Worm (Caenorhabditis elegans) whole organism, L4/young adult: ENCODE measurements around the gene mrpl-18.

Experiments used
- W03F9.2 ChIP-seq: fragments of 150-350 bp; optimal IDR thresholded peaks from 2 replicates; lab custom pipeline; 2014; ENCODE audit warnings: missing biosample characterization, missing genetic modification characterization
- dao-5 ChIP-seq: sonication (generic microtip); optimal IDR thresholded peaks from 2 replicates; lab custom pipeline; 2016; ENCODE audit warnings: missing genotype, missing genetic modification characterization, moderate library complexity, missing compliant biosample characterization
- him-1 ChIP-seq: sonication (generic microtip); optimal IDR thresholded peaks from 2 replicates; lab custom pipeline; 2016; ENCODE audit warnings: missing genotype, missing genetic modification reagents, missing genetic modification characterization, missing compliant biosample characterization

mrpl-18 gene

DNA sequence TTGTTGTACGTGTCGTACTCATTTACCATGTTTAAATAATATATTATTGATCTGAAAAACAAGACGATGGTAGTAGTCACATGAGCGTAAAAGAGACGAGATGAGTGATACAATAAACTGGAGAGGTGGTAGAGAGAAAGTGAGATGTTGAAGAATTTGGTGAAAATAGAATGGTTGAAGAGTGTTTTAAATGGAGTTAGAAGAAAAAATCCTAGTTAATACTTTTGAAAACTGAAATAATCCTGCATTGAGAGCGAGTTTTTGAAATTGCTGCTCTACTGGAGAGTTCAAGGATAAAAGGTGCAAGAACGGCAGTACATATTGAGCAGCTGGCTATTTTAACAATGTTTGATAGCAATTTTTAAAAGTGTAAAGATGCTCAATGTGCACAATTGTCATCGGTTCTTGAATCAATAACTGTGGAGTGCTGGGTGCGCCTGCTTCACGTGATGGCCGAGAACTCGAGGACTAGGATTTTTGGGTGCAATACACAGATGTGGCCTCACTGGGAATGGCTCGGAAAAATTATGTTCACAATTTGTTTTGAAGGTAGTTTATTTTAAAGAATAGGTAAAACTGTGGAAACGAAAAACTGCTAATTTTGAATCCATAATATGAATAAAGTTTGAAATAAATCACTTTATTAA lies 13.4 kb downstream of the mrpl-18 start, which contains the start of gene atg-13:
Gene atg-13, minus strand, starts transcription at position 51 of the 647 bp plus-strand sequence.
- TF ChIP-seq dao-5 (tag; lab: Kevin White, UChicago) (no peak), W03F9.2 (tag; lab: Kevin White, UChicago) (no peak)

DNA sequence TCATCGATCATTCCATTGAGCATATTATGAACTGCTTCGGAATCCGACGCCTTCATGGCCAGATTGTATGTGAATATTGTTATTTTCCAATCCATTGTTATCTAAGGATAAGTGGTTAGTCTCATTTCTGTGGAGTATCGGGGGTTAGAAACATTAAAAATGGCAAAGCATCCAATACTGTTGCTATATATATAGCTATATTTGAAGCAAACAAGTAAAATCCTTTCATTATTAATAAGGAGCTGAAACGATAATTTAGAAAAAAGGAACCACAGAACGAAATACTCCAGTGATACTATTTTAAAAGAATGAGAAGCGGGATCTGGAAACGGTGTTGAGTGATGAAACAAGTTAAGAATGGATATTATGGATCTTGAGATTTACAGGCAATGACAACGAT lies 16.4 kb downstream of the mrpl-18 start, which contains the start of gene inpp-5K:
Gene inpp-5K, minus strand, starts transcription at position 101 of the 400 bp plus-strand sequence.
- TF ChIP-seq dao-5 (tag; lab: Kevin White, UChicago), result no peak
- TF ChIP-seq W03F9.2 (tag; lab: Kevin White, UChicago), result no peak
- TF ChIP-seq him-1 (tag; lab: Kevin White, UChicago), result no peak

DNA sequence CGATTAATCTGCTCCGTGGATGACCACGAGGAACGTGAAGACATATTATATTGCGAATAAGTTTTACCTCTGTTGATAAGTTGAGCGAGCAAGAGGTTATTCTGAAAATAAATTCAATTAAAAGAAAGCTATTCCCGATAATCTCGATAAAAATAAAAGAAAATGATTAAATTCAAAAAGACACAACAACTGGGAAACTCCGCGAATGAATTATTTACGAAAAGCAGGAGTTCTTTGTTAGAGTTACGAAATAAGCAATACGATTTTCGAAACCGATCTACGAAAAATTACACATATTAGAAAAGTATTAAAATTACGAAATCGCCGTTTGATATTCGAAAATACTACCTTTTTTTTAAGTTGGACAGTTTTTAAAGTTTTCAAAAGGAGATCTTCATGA lies 18.5 kb downstream of the mrpl-18 start, which contains the start of gene bath-42:
Gene bath-42, minus strand, starts transcription at position 101 of the 400 bp plus-strand sequence.
- TF ChIP-seq W03F9.2 (tag; lab: Kevin White, UChicago) (no peak), dao-5 (tag; lab: Kevin White, UChicago) (no peak), him-1 (tag; lab: Kevin White, UChicago) (no peak)

DNA sequence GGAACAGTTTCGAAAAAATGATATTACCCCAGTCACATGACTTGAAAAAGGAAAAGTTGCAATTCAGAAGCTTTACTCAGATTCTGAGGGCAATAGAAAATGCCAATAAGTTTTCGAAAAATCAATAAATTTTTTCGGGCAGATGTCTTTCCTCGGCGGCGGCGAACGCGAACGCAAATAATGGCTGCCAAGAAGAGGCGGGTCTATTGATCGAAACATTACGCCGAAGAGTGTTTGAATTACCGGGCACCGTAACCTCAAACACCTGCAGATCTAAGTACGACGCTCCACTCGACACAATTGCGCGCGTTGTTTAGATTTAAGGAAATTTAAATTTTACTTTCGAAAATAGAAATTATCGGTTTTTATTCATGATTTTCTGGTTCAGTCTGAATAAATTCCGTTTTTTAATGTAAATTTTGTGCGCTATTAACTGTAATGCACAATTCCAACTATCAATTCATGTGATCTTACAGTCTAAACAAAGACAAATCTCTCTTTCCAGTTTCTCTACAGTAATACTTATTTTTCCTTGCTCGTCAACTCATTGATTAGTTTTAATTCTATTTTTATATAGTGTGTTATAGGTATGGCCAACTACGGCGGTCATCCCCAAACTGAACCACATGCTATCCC lies 19.1 kb downstream of the mrpl-18 start, which contains the start of gene prp-8:
Gene prp-8, plus strand, starts transcription at position 586 of the 636 bp plus-strand sequence.
- no peak for TF ChIP-seq dao-5 (tag; lab: Kevin White, UChicago)
- peak; percentile 92 for TF ChIP-seq W03F9.2 (tag; lab: Kevin White, UChicago)
- TF ChIP-seq him-1 (tag; lab: Kevin White, UChicago), result peak; percentile 45

- no peak for TF ChIP-seq dao-5 (tag; lab: Kevin White, UChicago)
- no peak for TF ChIP-seq W03F9.2 (tag; lab: Kevin White, UChicago)
- no peak for TF ChIP-seq him-1 (tag; lab: Kevin White, UChicago)
Measured at ce11 chrIII:8164771-8165170, 20.0 kb downstream of the mrpl-18 start.

- no peak for TF ChIP-seq dao-5 (tag; lab: Kevin White, UChicago)
- TF ChIP-seq him-1 (tag; lab: Kevin White, UChicago), result no peak
- no peak for TF ChIP-seq W03F9.2 (tag; lab: Kevin White, UChicago)
Measured at ce11 chrIII:8172609-8173133, 27.9 kb downstream of the mrpl-18 start.

DNA sequence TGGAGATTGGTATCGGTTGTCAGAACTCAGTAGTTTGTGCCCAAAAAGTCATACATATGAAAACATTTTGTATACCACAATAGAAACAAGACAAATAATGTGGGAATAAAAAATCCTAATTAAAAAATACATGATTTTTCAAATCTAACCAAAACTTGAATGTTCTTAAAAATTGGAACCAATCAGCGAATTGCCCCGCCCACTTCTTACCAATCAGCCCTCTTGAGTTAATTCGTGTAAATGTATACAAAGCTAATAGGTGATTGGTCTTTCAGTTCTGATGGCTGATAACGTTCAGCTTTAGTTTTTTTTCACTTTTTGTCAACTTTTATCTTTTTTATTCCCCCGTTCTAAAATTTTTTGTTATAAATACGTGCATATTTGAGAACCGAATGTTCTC lies 30.4 kb downstream of the mrpl-18 start:
- no peak for TF ChIP-seq W03F9.2 (tag; lab: Kevin White, UChicago)
- TF ChIP-seq dao-5 (tag; lab: Kevin White, UChicago), result no peak

ce11 chrIII:8176265-8176664 lies 31.4 kb downstream of the mrpl-18 start, which contains the start of gene C50C3.12:
C50C3.12 (plus strand) TSS chrIII:8176565.
- TF ChIP-seq dao-5 (tag; lab: Kevin White, UChicago) (no peak), him-1 (tag; lab: Kevin White, UChicago) (no peak), W03F9.2 (tag; lab: Kevin White, UChicago) (no peak)

ce11 chrIII:8178924-8179323 lies 34.1 kb downstream of the mrpl-18 start, which contains the start of gene C50C3.5:
C50C3.5 (plus strand) TSS chrIII:8179224.
- TF ChIP-seq him-1 (tag; lab: Kevin White, UChicago) (no peak), W03F9.2 (tag; lab: Kevin White, UChicago) (no peak), dao-5 (tag; lab: Kevin White, UChicago) (no peak)

ce11 chrIII:8181581-8181980 lies 36.8 kb downstream of the mrpl-18 start, which contains the start of gene spc-2:
spc-2 (plus strand) TSS chrIII:8181881.
- TF ChIP-seq him-1 (tag; lab: Kevin White, UChicago) (no peak), W03F9.2 (tag; lab: Kevin White, UChicago) (no peak), dao-5 (tag; lab: Kevin White, UChicago) (no peak)

DNA sequence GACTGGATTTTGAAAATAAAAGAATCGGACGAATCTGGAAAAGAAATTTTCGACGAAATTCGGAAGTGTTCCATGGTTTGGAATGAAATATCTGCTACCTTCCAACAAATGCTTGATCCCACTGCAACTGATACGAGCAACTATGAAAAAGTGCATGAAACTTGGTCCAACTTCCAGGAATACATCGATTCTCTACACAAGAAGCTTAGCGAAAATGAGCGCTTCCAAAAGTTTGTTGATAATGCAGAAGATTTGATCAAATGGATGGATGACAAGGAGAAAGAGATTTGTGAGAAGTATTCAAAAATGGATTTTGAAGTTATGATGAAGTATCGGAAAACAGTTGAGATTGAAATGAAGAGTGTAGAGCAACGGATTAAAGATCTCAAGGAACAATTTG lies 37.8 kb downstream of the mrpl-18 start:
- TF ChIP-seq W03F9.2 (tag; lab: Kevin White, UChicago), result no peak
- TF ChIP-seq him-1 (tag; lab: Kevin White, UChicago), result no peak
- no peak for TF ChIP-seq dao-5 (tag; lab: Kevin White, UChicago)

ce11 chrIII:8185130-8185529 lies 40.3 kb downstream of the mrpl-18 start:
- no peak for TF ChIP-seq him-1 (tag; lab: Kevin White, UChicago)
- no peak for TF ChIP-seq dao-5 (tag; lab: Kevin White, UChicago)
- TF ChIP-seq W03F9.2 (tag; lab: Kevin White, UChicago), result no peak

DNA sequence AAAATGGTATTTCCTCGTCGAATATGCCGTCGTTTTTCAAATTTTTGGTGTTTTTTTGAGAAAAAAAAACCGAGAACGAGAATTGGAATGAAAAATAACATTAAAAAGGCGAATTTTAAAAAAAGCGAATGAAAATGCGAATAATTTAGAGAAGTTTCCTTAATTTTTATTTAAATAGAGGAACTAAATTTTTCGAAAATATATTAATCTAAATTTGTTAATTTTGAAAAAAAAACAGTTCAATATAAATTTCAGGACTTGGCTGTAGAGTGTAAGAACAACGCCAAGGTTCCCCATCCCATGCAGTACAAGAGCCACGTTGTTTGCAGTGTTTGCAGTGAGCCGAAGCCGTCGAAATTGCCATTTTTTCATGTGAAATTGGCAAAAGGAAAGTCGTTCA lies 45.7 kb downstream of the mrpl-18 start, which contains the start of gene C50C3.19:
Gene C50C3.19, plus strand, starts transcription at position 301 of the 400 bp plus-strand sequence.
- TF ChIP-seq W03F9.2 (tag; lab: Kevin White, UChicago), result no peak
- no peak for TF ChIP-seq dao-5 (tag; lab: Kevin White, UChicago)
- no peak for TF ChIP-seq him-1 (tag; lab: Kevin White, UChicago)
